Fruit fly (Drosophila melanogaster): ENCODE results near the gene LSm-4.
A peak's percentile ranks its signal among the peaks of the same experiment; 100 is the strongest.

The LSm-4 gene

dm6 chr2L:10413251-10414127 lies 8.5 kb upstream of the LSm-4 start, which contains the start of the genes CG5355 and Klp31E (continued):
- TF ChIP-seq CG34224 (GFP tag; IDR thresholded peaks at IDR 0.05; ENCODE audit: partially characterized antibody) (peak; percentile 71), Ets65A (GFP tag) (peak; percentile 72), CTCF (GFP tag; optimal IDR thresholded peaks at IDR 0.05) (no peak), CG4730 (GFP tag; IDR thresholded peaks at IDR 0.05) (no peak), shn (GFP tag; optimal IDR thresholded peaks at IDR 0.05) (peak; percentile 20), Pdp1 (GFP tag; optimal IDR thresholded peaks at IDR 0.05) (peak in 1 of 2 experiments; percentile 62), CG11093 (GFP tag; IDR thresholded peaks at IDR 0.05) (no peak), caup (GFP tag; optimal IDR thresholded peaks at IDR 0.05; ENCODE audit: severe bottlenecking) (peak; percentile 61), ci (GFP tag; IDR thresholded peaks at IDR 0.05) (peak; percentile 59; the same call in 2 of the 3 replicates), ac (GFP tag; optimal IDR thresholded peaks at IDR 0.05) (peak; percentile 15), pan (optimal IDR thresholded peaks at IDR 0.05) (no peak), pan (GFP tag; optimal IDR thresholded peaks at IDR 0.05 in 1 of 2, IDR thresholded peaks at IDR 0.05 in 1 of 2) (peak in 1 of 2 experiments; percentile 63), ash1 (GFP tag; optimal IDR thresholded peaks at IDR 0.05) (no peak), CG31388 (GFP tag; optimal IDR thresholded peaks at IDR 0.05) (peak; percentile 28), Dek (tag; optimal IDR thresholded peaks at IDR 0.05) (no peak), Blimp-1 (GFP tag; optimal IDR thresholded peaks at IDR 0.05) (no peak), Xbp1 (GFP tag; optimal IDR thresholded peaks at IDR 0.05) (peak; percentile 71), CG34376 (GFP tag; optimal IDR thresholded peaks at IDR 0.05) (no peak), CG16779 (GFP tag; IDR thresholded peaks at IDR 0.05) (no peak), CG6272 (GFP tag; IDR thresholded peaks at IDR 0.05) (no peak; the same call in none of the 2 replicates), salm (tag; optimal IDR thresholded peaks at IDR 0.05) (peak; percentile 37), h (optimal IDR thresholded peaks at IDR 0.05) (no peak), CG10959 (GFP tag; IDR thresholded peaks at IDR 0.05) (no peak), CG16815 (GFP tag; optimal IDR thresholded peaks at IDR 0.05) (peak; percentile 64), CG18599 (GFP tag; optimal IDR thresholded peaks at IDR 0.05) (no peak), luna (GFP tag; optimal IDR thresholded peaks at IDR 0.05) (no peak), zf30C (GFP tag; optimal IDR thresholded peaks at IDR 0.05) (no peak), CG14441 (GFP tag; IDR thresholded peaks at IDR 0.05) (no peak), CG1024 (GFP tag; IDR thresholded peaks at IDR 0.05) (0 out of 2 replicates have a peak, but pooled peaks have one; percentile 27), ham (GFP tag; IDR thresholded peaks at IDR 0.05) (no peak), CG3281 (GFP tag; optimal IDR thresholded peaks at IDR 0.05) (peak; percentile 64), CG8765 (GFP tag; IDR thresholded peaks at IDR 0.05) (no peak), ara (GFP tag; IDR thresholded peaks at IDR 0.05) (peak; percentile 72), Xrp1 (GFP tag; IDR thresholded peaks at IDR 0.05) (peak; percentile 56; the same call in 1 of the 2 replicates), Deaf1 (tag; optimal IDR thresholded peaks at IDR 0.05) (no peak), Rfx (GFP tag; IDR thresholded peaks at IDR 0.05) (peak; percentile 53), odd (GFP tag; optimal IDR thresholded peaks at IDR 0.05) (peak; percentile 63), CG2678 (tag; optimal IDR thresholded peaks at IDR 0.05) (no peak), CG18476 (GFP tag; optimal IDR thresholded peaks at IDR 0.05) (peak; percentile 33), Neu2 (GFP tag; optimal IDR thresholded peaks at IDR 0.05; ENCODE audit: borderline replicate concordance) (peak; percentile 87), twi (tag; optimal IDR thresholded peaks at IDR 0.05) (peak; percentile 69), dati (GFP tag; IDR thresholded peaks at IDR 0.05) (no peak), Doc2 (GFP tag; IDR thresholded peaks at IDR 0.05) (no peak), sd (tag; optimal IDR thresholded peaks at IDR 0.05) (no peak), tup (GFP tag; optimal IDR thresholded peaks at IDR 0.05) (no peak), CG7357 (GFP tag; IDR thresholded peaks at IDR 0.05) (peak; percentile 49; the same call in 1 of the 3 replicates), CG3065 (GFP tag; optimal IDR thresholded peaks at IDR 0.05) (no peak), CG17359 (tag; optimal IDR thresholded peaks at IDR 0.05) (peak; percentile 56), z (GFP tag; IDR thresholded peaks at IDR 0.05) (no peak), aop (GFP tag; IDR thresholded peaks at IDR 0.05) (0 out of 2 replicates have a peak, but pooled peaks have one; percentile 11)

Measured in whole organism, embryonic.